Fruit fly (Drosophila melanogaster) whole organism, larva: ENCODE measurements around the gene CG18473.

Experiments
- noc ChIP-seq: fragments of 200-800 bp; sonication (Bioruptor generic); optimal IDR thresholded peaks from 3 replicates; lab custom pipeline; 2019; ENCODE audit warnings: missing biosample characterization, mild to moderate bottlenecking, missing genetic modification characterization, moderate library complexity

The CG18473 gene

DNA sequence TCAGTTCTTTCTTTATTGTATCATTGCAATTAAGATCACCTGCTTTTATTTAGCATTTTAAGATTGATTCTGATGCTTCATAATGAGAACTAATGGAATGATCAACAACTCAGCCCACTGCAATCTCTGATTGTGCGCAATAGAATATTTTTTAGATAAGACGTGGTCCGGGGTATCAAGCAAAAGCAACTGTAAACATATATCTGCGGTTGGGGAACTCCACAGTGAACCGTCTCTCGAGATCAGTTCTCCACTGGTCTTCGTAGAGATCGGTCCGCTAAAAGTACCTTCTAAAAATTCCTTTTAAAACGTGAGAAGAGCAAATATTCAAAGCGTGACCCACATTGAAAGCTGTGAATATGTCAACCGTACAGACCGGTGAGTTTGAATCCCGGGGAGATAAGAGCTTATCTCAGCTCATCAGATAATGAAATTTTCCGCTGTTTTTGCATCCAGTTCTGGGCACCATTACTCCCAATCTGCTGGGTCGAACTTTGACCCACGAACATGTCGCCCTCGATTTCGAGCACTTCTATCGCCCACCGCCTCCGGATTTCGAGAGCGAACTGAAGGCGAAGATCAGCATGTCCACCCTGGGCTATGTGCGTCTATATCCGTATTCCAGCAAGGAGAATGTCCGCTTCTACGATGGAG lies at the start of gene CG18473:
TSS of gene CG18473 (plus strand) at position 240 of the 654 bp plus-strand sequence.
- TF ChIP-seq noc (tag; lab: Kevin White, UChicago) = no peak

DNA sequence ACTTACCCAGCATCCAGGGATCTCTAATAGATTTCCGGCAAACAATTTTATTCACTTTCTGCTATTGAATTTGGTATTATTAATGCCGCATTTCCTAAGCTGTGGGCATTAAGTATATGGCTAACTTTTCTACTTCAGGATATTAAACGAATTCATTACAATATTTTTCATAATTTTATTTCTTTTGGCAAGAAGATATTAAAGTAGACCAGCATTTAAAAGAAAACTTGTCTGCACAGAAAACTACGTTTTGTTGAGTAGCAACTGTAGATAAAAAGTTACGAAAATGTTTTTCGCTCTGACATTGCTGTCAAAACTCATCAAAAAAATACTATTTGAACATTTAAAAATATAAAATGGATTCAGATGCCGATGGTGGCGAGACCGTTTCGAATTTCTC lies 41.6 kb upstream of the CG18473 start, which contains the start of gene HP1e:
TSS of gene HP1e (plus strand) at position 301 of the 400 bp plus-strand sequence.
- no peak for TF ChIP-seq noc (tag; lab: Kevin White, UChicago)

DNA sequence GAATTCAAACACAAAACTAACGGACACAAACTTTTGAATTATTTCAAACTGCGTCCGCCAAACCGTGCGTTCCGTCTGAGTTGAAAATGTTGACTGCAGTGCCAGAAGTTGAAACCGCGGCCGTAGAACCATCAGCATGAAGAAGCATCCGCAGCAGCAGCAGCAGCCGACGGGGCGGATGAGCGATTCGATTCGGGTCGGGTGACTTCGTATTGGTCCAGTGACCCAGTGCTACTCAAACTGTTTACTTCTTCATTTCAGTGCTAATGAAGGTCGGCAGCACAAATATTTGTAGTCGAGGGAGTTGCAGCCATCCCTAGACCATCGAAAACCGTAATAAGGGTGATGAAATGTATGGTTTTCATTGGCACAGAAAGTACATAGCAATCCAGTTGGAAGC lies 34.7 kb upstream of the CG18473 start, which contains the start of gene CG8861:
TSS of gene CG8861 (minus strand) at position 101 of the 400 bp plus-strand sequence.
- no peak for TF ChIP-seq noc (tag; lab: Kevin White, UChicago)

DNA sequence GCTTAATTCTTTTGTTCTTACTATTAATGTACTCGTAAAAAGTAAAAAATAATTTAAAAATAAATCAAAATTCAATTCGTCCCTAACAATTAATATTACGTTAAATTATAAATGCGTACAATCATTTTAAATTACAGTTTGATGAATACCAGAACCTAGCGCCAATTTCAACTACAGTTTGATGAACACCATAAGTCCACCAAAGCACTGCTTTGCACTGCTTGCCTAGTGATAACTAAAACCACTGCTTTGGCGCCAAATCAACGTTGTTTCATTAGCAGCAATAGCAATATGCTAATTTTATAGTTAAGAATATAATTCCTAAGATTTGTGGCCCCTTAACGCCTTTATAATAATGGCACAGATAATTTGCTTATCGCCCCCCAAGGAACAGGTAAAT lies 34.3 kb upstream of the CG18473 start:
- TF ChIP-seq noc (tag; lab: Kevin White, UChicago) = no peak

DNA sequence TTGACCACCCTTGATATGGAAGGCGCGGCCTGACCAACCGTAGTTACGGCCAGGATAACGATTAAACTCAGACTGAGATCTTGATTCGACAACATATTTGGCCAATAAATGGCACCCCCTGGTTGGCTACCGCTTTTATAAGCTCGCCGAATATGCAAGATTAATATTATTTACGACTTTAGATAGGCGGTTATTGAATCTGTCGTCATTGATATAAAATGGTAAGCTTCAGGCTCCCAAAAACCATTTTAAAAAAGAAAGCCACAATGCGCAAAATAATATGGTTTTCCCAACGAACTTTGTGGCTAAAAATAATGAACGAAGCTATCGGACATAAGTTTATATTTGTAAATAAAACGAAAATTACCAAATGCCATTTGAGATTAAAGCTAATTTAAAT lies 32.9 kb upstream of the CG18473 start, which contains the start of gene CG12951:
TSS of gene CG12951 (minus strand) at position 101 of the 400 bp plus-strand sequence.
- no peak for TF ChIP-seq noc (tag; lab: Kevin White, UChicago)

DNA sequence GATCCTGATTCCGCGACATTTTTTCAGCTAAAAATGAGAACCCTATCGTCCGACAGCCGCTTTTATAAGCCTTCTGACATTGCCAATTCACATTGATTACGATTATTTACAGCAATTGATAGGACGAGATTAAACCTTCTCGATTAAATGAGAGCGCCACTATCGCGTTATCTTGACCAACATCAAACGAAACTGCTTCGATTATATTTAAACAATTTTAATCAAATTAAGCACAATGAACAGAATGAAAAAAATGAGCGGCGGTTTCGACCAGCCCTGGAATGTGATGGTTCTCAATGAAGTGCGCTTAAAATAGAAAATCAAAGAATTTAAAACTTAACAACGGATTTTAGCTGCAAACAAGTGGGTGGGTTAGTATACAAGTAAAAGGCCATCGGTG lies 31.2 kb upstream of the CG18473 start, which contains the start of gene CG16749:
TSS of gene CG16749 (minus strand) at position 25 of the 400 bp plus-strand sequence.
- TF ChIP-seq noc (tag; lab: Kevin White, UChicago) = peak; percentile 27

DNA sequence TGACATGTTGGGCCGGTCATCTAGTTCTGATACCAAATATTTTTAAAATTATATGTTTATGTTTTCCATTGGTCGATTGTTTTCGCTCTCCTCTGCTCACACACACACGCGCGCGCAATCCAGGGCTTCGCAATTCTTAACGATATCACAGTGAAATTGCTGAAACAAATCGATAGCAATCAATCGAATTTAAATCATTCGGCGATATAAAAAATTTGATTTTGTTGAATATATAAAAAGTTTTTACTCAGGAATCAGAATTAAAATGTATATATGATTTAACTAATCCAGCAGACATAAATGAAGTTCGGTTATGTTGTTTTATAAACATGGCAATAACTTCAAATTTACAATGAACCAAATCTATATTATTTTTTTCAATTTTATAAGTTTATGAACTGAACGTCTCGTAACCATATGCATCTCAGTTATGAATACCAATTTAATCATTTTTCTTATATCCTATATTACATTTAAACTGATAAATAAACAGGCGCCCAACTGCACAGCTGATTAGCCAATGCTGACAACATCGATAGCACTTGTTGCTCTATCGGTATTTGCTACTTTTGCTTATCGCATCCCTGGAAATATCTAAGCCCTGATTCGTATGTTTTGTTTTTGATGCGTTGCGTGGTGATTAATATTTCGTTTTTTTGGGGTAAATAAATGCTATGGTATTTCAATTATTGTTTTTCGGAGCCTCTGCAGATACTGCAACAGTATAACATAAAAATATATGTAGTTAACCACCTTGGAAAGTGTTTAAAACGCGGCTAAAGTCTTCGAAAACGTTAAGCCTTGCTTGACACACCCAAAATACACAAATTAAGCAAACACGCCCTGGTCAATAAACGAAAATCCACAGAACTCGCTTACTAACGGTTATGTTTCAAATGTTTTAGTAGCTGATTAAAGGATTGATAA lies 28.2 kb upstream of the CG18473 start, which contains the start of the genes Aduk and pasi2:
TSS of gene Aduk (minus strand) at position 123 of the 927 bp plus-strand sequence.
TSS of gene pasi2 (plus strand) at position 579 of the 927 bp plus-strand sequence.
- TF ChIP-seq noc (tag; lab: Kevin White, UChicago) = no peak

DNA sequence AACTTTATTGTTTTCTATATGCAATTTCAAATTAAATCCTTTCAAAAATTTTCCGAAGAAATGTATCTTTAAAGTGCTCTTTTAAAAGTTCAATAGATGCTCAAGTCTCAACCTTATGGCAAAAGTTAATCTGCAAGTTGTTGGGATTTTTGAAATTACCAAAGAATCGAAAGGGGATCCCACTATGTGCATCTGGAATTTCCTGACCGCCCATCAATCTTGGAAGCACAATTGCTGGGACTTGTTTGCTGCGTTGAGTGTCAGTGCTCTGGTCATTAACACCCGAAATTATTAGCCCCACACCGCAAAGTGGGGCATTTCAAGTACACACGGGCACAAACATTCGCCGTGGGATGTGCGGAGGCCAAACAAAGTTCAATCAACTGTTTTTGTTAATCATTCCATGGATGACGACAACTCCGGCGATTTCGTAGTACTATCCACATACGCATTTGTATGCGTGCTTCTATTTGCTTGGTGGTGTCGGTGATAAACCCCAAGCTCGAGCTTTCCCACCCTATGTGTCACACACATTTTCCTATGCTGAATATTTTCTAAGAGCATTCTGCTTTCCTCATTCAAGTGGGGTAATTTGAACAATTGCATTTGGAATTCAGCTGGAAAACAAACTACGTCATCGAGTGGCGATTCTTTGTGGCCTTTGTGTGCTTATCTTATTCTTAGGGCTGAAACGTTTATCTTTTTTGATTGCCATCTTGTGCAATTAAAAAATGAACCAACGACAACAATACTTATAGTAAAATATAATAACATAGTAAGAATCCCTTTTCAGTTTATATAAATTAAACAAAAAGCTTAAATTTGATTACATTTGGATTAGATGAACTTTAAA lies 25.5 kb upstream of the CG18473 start:
- no peak for TF ChIP-seq noc (tag; lab: Kevin White, UChicago)

DNA sequence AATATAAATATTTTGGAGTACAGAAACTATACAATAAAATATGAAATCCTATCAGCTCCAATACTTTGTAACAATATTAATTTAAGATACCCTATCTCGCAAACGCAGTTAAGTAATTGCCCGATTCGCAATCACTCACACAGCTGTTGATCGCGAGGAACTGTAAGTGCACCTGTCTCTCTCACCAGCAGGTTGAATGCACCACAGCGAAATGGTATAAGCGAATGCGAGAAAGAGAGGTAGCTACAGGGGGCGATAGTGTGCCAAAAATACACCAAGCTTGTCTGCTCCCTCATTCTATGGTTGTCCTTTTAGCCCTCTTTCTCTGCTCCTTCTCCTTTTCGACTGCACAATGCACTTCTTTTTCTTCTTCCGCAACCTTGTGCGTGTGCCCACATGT lies 24.3 kb upstream of the CG18473 start:
- TF ChIP-seq noc (tag; lab: Kevin White, UChicago) = no peak

DNA sequence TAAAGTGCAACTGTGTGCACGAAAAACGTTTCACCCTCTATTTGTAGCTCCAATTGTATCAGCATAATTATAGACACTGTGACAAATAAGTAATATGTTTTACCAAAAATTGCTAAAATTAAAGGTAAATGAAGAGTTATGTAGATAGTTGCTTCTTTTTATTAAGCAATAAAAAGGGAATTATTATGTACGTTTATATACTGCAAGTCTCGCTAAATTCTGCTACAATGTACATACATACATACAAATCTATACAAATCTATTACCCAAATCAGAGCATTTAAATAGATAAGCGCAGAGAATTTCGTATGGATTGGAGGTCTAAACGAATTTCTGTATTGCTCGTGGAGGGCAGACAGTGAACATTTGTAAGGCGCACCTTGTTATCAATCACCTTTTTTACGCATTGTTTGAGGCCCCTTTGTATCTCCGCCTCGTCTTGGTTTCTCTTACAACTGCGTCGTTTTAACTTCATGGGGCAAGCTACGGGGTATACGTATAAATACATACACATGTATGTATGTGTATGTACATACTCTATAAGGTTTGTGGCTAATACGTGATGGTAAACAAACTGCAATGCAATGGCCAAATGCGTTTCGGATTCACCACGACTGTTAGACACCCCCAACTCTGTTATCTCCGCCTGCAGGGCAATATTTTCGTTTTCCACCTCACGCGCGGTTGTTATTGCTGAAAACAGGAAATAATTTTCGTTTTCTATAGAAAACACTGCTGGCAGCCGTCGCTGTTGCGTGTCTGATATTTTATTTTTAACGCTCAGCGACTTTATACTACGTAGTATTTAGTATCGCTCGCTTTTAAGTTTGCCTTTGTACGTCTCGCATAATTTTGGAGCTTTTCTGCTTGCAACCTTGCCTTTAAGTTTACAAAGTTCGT lies 23.7 kb upstream of the CG18473 start:
- peak; percentile 32 for TF ChIP-seq noc (tag; lab: Kevin White, UChicago)

DNA sequence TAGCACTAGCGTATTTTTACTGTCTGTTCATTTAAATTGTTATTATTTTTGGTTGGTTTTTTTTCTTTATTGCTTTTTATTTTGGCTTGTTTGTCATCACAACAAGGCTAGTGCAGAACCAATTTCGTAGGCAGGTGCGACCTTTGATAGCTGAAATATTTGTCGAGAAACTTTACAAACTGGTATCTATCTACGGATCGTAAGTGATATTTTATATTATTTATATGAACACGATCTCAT lies 23.1 kb upstream of the CG18473 start, which contains the start of gene drn:
TSS of gene drn (plus strand) at position 141 of the 240 bp plus-strand sequence.
- no peak for TF ChIP-seq noc (tag; lab: Kevin White, UChicago)

DNA sequence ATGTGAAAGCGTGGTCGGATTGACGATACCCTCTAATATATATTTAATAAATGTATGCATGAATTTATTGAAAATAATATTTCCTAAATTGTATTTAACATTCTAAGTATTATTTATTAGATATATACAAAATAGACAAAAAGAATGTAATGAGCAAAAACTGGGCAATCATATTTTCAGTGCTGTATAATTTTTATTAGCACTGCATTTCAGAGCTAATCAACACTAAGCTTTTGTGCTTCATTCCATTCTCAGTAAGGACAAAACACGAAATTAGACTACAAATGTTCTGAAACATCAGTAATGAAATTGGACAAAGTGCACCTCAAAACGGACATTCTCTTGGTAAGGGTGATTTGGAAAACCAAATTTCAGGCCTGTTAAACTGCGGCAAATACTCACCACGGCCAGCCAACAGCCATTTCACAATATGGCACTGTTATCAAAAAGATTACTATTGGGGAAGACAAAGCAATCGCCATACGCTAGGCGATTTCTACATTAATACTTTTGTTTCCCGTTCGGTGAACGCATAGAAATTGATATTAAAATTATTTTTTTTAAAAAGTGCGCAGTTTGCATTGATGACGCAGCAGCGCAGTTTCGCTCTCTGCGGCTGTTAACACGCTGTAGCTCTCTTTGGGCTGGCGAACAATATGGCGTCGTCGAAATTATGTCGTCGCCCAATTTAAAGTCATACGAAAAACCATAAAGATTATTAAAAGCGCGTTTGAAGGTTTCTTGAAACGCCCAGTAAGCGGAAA lies 22.5 kb upstream of the CG18473 start:
- peak; percentile 95 for TF ChIP-seq noc (tag; lab: Kevin White, UChicago)

DNA sequence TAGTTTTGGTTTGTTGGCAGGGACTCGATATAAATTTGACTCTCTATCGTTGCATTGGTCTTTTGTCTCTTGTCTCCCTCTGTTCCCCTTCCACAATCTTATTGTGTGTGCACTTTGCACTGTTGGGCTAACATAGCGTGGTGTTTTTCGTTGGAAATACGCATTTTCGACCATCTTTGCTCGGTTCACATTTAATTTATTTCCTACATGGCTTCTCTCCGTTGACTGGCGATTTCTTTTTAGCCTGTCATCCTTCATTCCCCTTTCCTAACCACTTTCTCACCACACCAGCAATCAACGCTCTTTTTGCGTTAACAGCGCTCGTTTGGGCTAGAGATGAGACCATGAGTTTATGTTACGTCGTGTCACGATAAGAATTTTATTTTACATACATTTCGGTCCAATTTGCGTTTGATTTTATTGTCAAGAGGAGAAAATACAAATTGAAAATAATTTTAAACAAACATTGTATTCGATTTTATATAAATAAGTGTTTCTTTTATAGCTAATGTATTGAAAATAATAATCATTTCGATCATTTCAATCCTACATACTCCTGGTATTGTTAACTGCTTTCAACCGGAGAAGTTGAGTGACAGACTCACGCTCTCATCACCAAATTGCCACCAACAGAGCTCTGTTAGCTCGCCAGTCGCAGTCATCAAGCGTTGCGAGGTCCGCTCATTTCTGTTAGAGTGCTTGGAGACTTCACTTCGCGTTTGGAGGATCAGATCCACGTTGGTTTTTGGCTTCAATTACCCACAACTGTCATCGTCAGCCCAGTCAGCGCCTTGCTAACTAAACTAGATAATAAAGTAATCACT lies 21.7 kb upstream of the CG18473 start:
- TF ChIP-seq noc (tag; lab: Kevin White, UChicago) = peak; percentile 93
